Worm (Caenorhabditis elegans): ENCODE results near the gene Y20C6A.4.

DNA sequence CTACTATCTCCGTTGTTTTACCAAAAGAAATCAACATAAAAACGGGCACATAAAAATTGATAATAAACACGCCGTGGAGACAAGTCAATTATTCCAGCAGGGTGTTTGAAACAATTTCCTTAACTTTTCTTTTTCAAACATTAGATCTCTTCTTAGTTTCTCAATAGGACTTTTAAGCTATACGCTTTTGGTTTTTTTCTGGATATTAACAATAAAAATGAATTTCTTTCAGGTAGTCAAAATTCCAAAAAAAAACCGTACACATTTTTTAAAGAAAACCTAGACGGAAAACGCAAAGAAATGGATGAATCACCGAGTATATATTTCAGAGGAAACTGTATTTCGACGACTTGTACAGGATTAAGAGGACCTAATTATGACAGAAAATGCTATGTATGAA, 48.7 kb upstream of the Y20C6A.4 start, which contains the start of gene fbxa-185:
- TF ChIP-seq sox-4 (tag; optimal IDR thresholded peaks at IDR 0.05) (no peak), ama-1 (optimal IDR thresholded peaks at IDR 0.05) (no peak), dve-1 (tag; optimal IDR thresholded peaks at IDR 0.05) (no peak), lin-11 (tag; optimal IDR thresholded peaks at IDR 0.05) (no peak), nfya-1 (tag; optimal IDR thresholded peaks at IDR 0.05) (no peak), ceh-34 (tag; optimal IDR thresholded peaks at IDR 0.05) (no peak), unc-3 (GFP tag; conservative IDR thresholded peaks at IDR 0.05) (no peak), unc-3 (tag; optimal IDR thresholded peaks at IDR 0.05) (no peak), nhr-232 (tag; optimal IDR thresholded peaks at IDR 0.05) (no peak), ceh-30 (tag; optimal IDR thresholded peaks at IDR 0.05) (no peak), unc-86 (tag; optimal IDR thresholded peaks at IDR 0.05) (no peak), T23F11.4 (GFP tag; optimal IDR thresholded peaks at IDR 0.05) (no peak), C38D4.7 (GFP tag; optimal IDR thresholded peaks at IDR 0.05) (no peak)
